Worm (Caenorhabditis elegans) whole organism, young adult: ENCODE measurements around the gene glb-29.

Source experiments
- F10E7.11 ChIP-seq: sonication (generic microtip); optimal IDR thresholded peaks from 2 replicates; lab custom pipeline; 2017; ENCODE audit warnings: mild to moderate bottlenecking, missing genetic modification characterization, moderate library complexity, missing compliant biosample characterization
- F23B12.7 ChIP-seq: sonication (generic microtip); optimal IDR thresholded peaks from 2 replicates; lab custom pipeline; 2017; ENCODE audit warnings: missing genetic modification characterization, mild to moderate bottlenecking, missing compliant biosample characterization, antibody characterized with exemption, moderate library complexity; ENCODE audit not compliant: insufficient read depth
- F55B11.4 ChIP-seq: sonication (generic microtip); optimal IDR thresholded peaks from 2 replicates; lab custom pipeline; 2016; ENCODE audit warnings: missing compliant biosample characterization, missing genetic modification characterization, borderline replicate concordance; ENCODE audit not compliant: insufficient read depth
- T26A5.8 ChIP-seq: sonication (generic microtip); optimal IDR thresholded peaks from 2 replicates; lab custom pipeline; 2016; ENCODE audit warnings: missing genetic modification characterization, missing compliant biosample characterization
- aptf-3 ChIP-seq: fragments of 200-800 bp; sonication (Bioruptor generic); IDR thresholded peaks from 2 replicates; pipeline ENCODE4 v1.3.6; 2022; ENCODE audit warnings: missing genetic modification characterization, missing compliant biosample characterization
- atf-7 ChIP-seq: sonication (generic microtip); optimal IDR thresholded peaks from 2 replicates; lab custom pipeline; 2017; ENCODE audit warnings: mild to moderate bottlenecking, missing genetic modification characterization, missing compliant biosample characterization
- athp-1 ChIP-seq: sonication (generic microtip); optimal IDR thresholded peaks from 2 replicates; lab custom pipeline; 2017; ENCODE audit warnings: mild to moderate bottlenecking, missing genetic modification characterization, missing compliant biosample characterization
- attf-3 ChIP-seq: fragments of 200-800 bp; sonication (Bioruptor generic); conservative IDR thresholded peaks from 2 replicates; pipeline ENCODE4 v1.3.6; 2022; ENCODE audit warnings: missing genetic modification reagents, missing genetic modification characterization, missing compliant biosample characterization
- cebp-1 ChIP-seq, 2 experiments: fragments of 200-800 bp in 1 of 2; sonication (Bioruptor generic) in 1 of 2; sonication (generic microtip) in 1 of 2; IDR thresholded peaks in 1 of 2; optimal IDR thresholded peaks in 1 of 2; 2 replicates each; pipeline versions ENCODE4 v1.3.6 to Lab custom; 2017 to 2022; ENCODE audit warnings: missing compliant biosample characterization in 2 of 2, missing genetic modification characterization in 2 of 2, mild to moderate bottlenecking in 1 of 2, missing genetic modification reagents in 1 of 2, moderate library complexity in 1 of 2
- ceh-58 ChIP-seq: fragments of 200-800 bp; sonication (Bioruptor generic); IDR thresholded peaks from 2 replicates; pipeline ENCODE4 v1.3.6; 2022; ENCODE audit warnings: missing genetic modification characterization, missing compliant biosample characterization
- dox-1 ChIP-seq: fragments of 200-800 bp; sonication (Bioruptor generic); IDR thresholded peaks from 2 replicates; pipeline ENCODE4 v1.3.6; 2022; ENCODE audit warnings: missing genetic modification reagents, missing genetic modification characterization, missing compliant biosample characterization
- efl-1 ChIP-seq: fragments of 150-350 bp; optimal IDR thresholded peaks from 2 replicates; lab custom pipeline; 2014; ENCODE audit warnings: missing biosample characterization, missing genetic modification reagents, missing genetic modification characterization
- egl-44 ChIP-seq: fragments of 200-800 bp; sonication (Bioruptor generic); IDR thresholded peaks from 2 replicates; pipeline ENCODE4 v1.3.6; 2022; ENCODE audit warnings: missing genetic modification reagents, missing genetic modification characterization, missing compliant biosample characterization
- ets-4 ChIP-seq: fragments of 200-800 bp; sonication (Bioruptor generic); optimal IDR thresholded peaks from 2 replicates; lab custom pipeline; 2018; ENCODE audit warnings: mild to moderate bottlenecking, missing genetic modification characterization, missing compliant biosample characterization
- fkh-3 ChIP-seq: sonication (generic microtip); optimal IDR thresholded peaks from 2 replicates; lab custom pipeline; 2016; ENCODE audit warnings: mild to moderate bottlenecking, missing genetic modification characterization, missing compliant biosample characterization
- hlh-12 ChIP-seq: sonication (generic microtip); optimal IDR thresholded peaks from 2 replicates; lab custom pipeline; 2016; ENCODE audit warnings: missing genetic modification characterization, missing compliant biosample characterization
- hmg-20 ChIP-seq: fragments of 200-800 bp; sonication (Bioruptor generic); IDR thresholded peaks from 2 replicates; pipeline ENCODE4 v1.3.6; 2022; ENCODE audit warnings: missing genetic modification reagents, missing genetic modification characterization, missing compliant biosample characterization
- hrde-1 ChIP-seq: sonication (generic microtip); optimal IDR thresholded peaks from 2 replicates; lab custom pipeline; 2016; ENCODE audit warnings: missing genetic modification characterization, mild to moderate bottlenecking, missing compliant biosample characterization, moderate library complexity, missing genotype, missing genetic modification reagents, borderline replicate concordance
- hsf-1 ChIP-seq: fragments of 200-800 bp; sonication (Bioruptor generic); IDR thresholded peaks from 2 replicates; pipeline ENCODE4 v1.3.6; 2022; ENCODE audit warnings: missing genetic modification reagents, missing genetic modification characterization, missing compliant biosample characterization
- lag-1 ChIP-seq: fragments of 200-800 bp; sonication (Bioruptor generic); IDR thresholded peaks from 2 replicates; pipeline ENCODE4 v1.3.6; 2022; ENCODE audit warnings: missing genetic modification reagents, missing genetic modification characterization, missing compliant biosample characterization
- let-526 ChIP-seq: fragments of 200-800 bp; sonication (Bioruptor generic); IDR thresholded peaks from 2 replicates; pipeline ENCODE4 v1.3.6; 2022; ENCODE audit warnings: missing genetic modification reagents, missing genetic modification characterization, missing compliant biosample characterization
- lir-1 ChIP-seq: fragments of 200-800 bp; sonication (Bioruptor generic); conservative IDR thresholded peaks from 2 replicates; pipeline ENCODE4 v1.3.6; 2022; ENCODE audit warnings: missing genetic modification reagents, missing genetic modification characterization, missing compliant biosample characterization
- lsl-1 ChIP-seq: fragments of 200-800 bp; sonication (Bioruptor generic); optimal IDR thresholded peaks from 2 replicates; lab custom pipeline; 2018; ENCODE audit warnings: mild to moderate bottlenecking, missing genetic modification characterization, moderate library complexity, missing compliant biosample characterization
- lsy-27 ChIP-seq: sonication (generic microtip); optimal IDR thresholded peaks from 2 replicates; lab custom pipeline; 2017; ENCODE audit warnings: missing genetic modification characterization, mild to moderate bottlenecking, missing compliant biosample characterization, antibody characterized with exemption, missing genotype, borderline replicate concordance; ENCODE audit not compliant: insufficient read depth
- mel-28 ChIP-seq: sonication (generic microtip); optimal IDR thresholded peaks from 2 replicates; lab custom pipeline; 2016; ENCODE audit warnings: borderline replicate concordance, mild to moderate bottlenecking, missing genetic modification characterization, missing compliant biosample characterization
- mxl-1 ChIP-seq: sonication (generic microtip); optimal IDR thresholded peaks from 2 replicates; lab custom pipeline; 2016; ENCODE audit warnings: missing genetic modification characterization, missing compliant biosample characterization
- nhr-90 ChIP-seq: sonication (generic microtip); optimal IDR thresholded peaks from 2 replicates; lab custom pipeline; 2016; ENCODE audit warnings: missing genotype, mild to moderate bottlenecking, missing genetic modification characterization, missing compliant biosample characterization
- pha-4 ChIP-seq: fragments of 150-350 bp; sonication (generic microtip); optimal IDR thresholded peaks from 2 replicates; lab custom pipeline; 2014; ENCODE audit warnings: missing biosample characterization, missing genetic modification reagents, missing genetic modification characterization
- sdz-38 ChIP-seq: sonication (generic microtip); optimal IDR thresholded peaks from 2 replicates; lab custom pipeline; 2016; ENCODE audit warnings: missing genotype, missing genetic modification characterization, missing compliant biosample characterization
- snpc-1.3 ChIP-seq: sonication (generic microtip); optimal IDR thresholded peaks from 2 replicates; lab custom pipeline; 2017; ENCODE audit warnings: missing genetic modification characterization, mild to moderate bottlenecking, missing compliant biosample characterization, antibody characterized with exemption, moderate library complexity, missing genotype, missing genetic modification reagents; ENCODE audit not compliant: insufficient read depth
- snpc-4 ChIP-seq, 5 experiments: fragments of 150-350 bp in 1 of 5; sonication (generic microtip) in 4 of 5; optimal IDR thresholded peaks; 2 replicates each; lab custom pipeline; 2014 to 2018; ENCODE audit warnings: missing genetic modification characterization in 5 of 5, missing biosample characterization in 3 of 5, antibody characterized with exemption in 2 of 5, mild to moderate bottlenecking in 2 of 5, missing compliant biosample characterization in 2 of 5, missing genotype in 2 of 5, moderate library complexity in 2 of 5, missing genetic modification reagents in 1 of 5
- tlf-1 ChIP-seq: fragments of 200-800 bp; sonication (Bioruptor generic); optimal IDR thresholded peaks from 2 replicates; lab custom pipeline; 2018; ENCODE audit warnings: mild to moderate bottlenecking, missing genetic modification characterization, missing compliant biosample characterization
- unc-130 ChIP-seq: sonication (generic microtip); optimal IDR thresholded peaks from 2 replicates; lab custom pipeline; 2016; ENCODE audit warnings: missing genetic modification reagents, missing genetic modification characterization, missing compliant biosample characterization
- xnd-1 ChIP-seq: sonication (generic microtip); optimal IDR thresholded peaks from 2 replicates; lab custom pipeline; 2016; ENCODE audit warnings: missing genotype, missing genetic modification reagents, missing genetic modification characterization, missing compliant biosample characterization

glb-29 gene

ce11 chrII:11960596-11961217 lies 48.2 kb upstream of the glb-29 start (continued):
- peak; percentile 88 for TF ChIP-seq snpc-4 (GFP tag; optimal IDR thresholded peaks at IDR 0.05; lab: Kevin White, UChicago)
- peak; percentile 14 to 85 (median 78) for TF ChIP-seq snpc-4 (tag; optimal IDR thresholded peaks at IDR 0.05; lab: Kevin White, UChicago)
- TF ChIP-seq T26A5.8 = peak; percentile 99
- TF ChIP-seq hlh-12 (tag; lab: Kevin White, UChicago) = peak; percentile 91
- TF ChIP-seq pha-4 = no peak
- peak; percentile 96 for TF ChIP-seq snpc-1.3 (tag; lab: Kevin White, UChicago)
- peak; percentile 98 for TF ChIP-seq F10E7.11 (tag; lab: Kevin White, UChicago)
- TF ChIP-seq nhr-90 = peak; percentile 98
- TF ChIP-seq atf-7 = peak; percentile 93
- TF ChIP-seq hrde-1 (tag; lab: Kevin White, UChicago) = peak; percentile 97
- TF ChIP-seq lsl-1 (GFP tag; lab: Kevin White, UChicago) = peak; percentile 86
- peak; percentile 85 for TF ChIP-seq lir-1 (GFP tag; lab: Robert Waterston, UW)
- TF ChIP-seq mxl-1 (tag; lab: Kevin White, UChicago) = peak; percentile 98
- peak; percentile 99 for TF ChIP-seq egl-44 (GFP tag; lab: Robert Waterston, UW)
- peak; percentile 88 for TF ChIP-seq cebp-1 (GFP tag; IDR thresholded peaks at IDR 0.05; lab: Robert Waterston, UW)
- TF ChIP-seq cebp-1 (tag; optimal IDR thresholded peaks at IDR 0.05; lab: Kevin White, UChicago) = peak; percentile 95
- TF ChIP-seq hmg-20 (GFP tag; lab: Robert Waterston, UW) = peak; percentile 91
- TF ChIP-seq dox-1 (GFP tag; lab: Robert Waterston, UW) = peak; percentile 98
- TF ChIP-seq lsy-27 (tag; lab: Kevin White, UChicago) = peak; percentile 92
- peak; percentile 60 for TF ChIP-seq sdz-38 (tag; lab: Kevin White, UChicago)
- peak; percentile 49 for TF ChIP-seq efl-1
- TF ChIP-seq athp-1 (tag; lab: Kevin White, UChicago) = peak; percentile 98
- peak; percentile 99 for TF ChIP-seq ets-4
- peak; percentile 98 for TF ChIP-seq ceh-58 (GFP tag; lab: Robert Waterston, UW)
- TF ChIP-seq let-526 (GFP tag; lab: Robert Waterston, UW) = peak; percentile 96
- peak; percentile 95 for TF ChIP-seq unc-130 (GFP tag; lab: Kevin White, UChicago)
- peak; percentile 91 for TF ChIP-seq tlf-1
- TF ChIP-seq mel-28 (tag; lab: Kevin White, UChicago) = peak; percentile 89
- TF ChIP-seq F23B12.7 (tag; lab: Kevin White, UChicago) = peak; percentile 82
- TF ChIP-seq hsf-1 (GFP tag; lab: Robert Waterston, UW) = peak; percentile 82
- TF ChIP-seq aptf-3 (GFP tag; lab: Robert Waterston, UW) = peak; percentile 95
- peak; percentile 71; the same call in 1 of the 2 replicates for TF ChIP-seq lag-1 (GFP tag; lab: Robert Waterston, UW)
- TF ChIP-seq F55B11.4 = peak; percentile 52
- peak; percentile 59 for TF ChIP-seq xnd-1 (tag; lab: Kevin White, UChicago)
- peak; percentile 99 for TF ChIP-seq fkh-3 (tag; lab: Kevin White, UChicago)

ce11 chrII:11962083-11962482 lies 46.8 kb upstream of the glb-29 start, which contains the start of the genes W03C9.1 and W03C9.2:
W03C9.1 (minus strand) TSS chrII:11962128.
W03C9.2 (plus strand) TSS chrII:11962368.
- TF ChIP-seq lag-1 (GFP tag; lab: Robert Waterston, UW) = no peak
- TF ChIP-seq attf-3 = peak; percentile 81
- TF ChIP-seq, all 124 proteins: peak for 1
